Worm (Caenorhabditis elegans) whole organism, L1 larva: Measurements from ENCODE around the gene F55G11.8.

Experiments
- lin-39 ChIP-seq: fragments of 150-350 bp; optimal IDR thresholded peaks from 2 replicates; lab custom pipeline; 2014; ENCODE audit warnings: missing biosample characterization, missing genetic modification reagents, missing genetic modification characterization
- unc-130 ChIP-seq: fragments of 150-350 bp; optimal IDR thresholded peaks from 2 replicates; lab custom pipeline; 2017; ENCODE audit warnings: missing biosample characterization, missing genetic modification characterization, inconsistent platforms

DNA sequence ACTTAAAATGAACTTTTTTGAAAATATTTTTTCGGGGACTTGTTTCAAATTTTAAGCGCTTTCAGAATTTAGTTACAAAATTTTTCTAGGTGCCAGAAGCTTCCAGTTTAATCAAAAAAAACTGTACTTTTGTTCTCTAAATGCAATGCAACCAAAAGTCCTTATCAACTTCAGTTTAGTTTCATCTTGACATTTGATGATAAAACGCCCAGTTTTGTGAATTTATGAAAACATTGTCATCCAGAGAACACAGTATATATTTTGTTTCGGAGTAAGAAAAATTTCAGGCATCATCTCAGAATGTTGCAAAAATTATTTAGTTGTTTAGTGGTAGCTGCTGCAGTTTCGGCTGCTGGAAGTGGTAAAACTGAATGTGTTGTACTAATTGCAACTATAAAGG, 4.9 kb upstream of the F55G11.8 start, which contains the start of gene F55G11.6:
- no peak for TF ChIP-seq lin-39 (tag; lab: Kevin White, UChicago)
- TF ChIP-seq unc-130 (tag; lab: Kevin White, UChicago): no peak
